Worm (Caenorhabditis elegans) whole organism, mixed stage, embryonic: Measurements from ENCODE around the gene sru-31.

Experiments used
- hlh-1 ChIP-seq: fragments of 150-350 bp; optimal IDR thresholded peaks from 2 replicates; lab custom pipeline; 2014; ENCODE audit warnings: missing biosample characterization, missing genetic modification reagents, missing genetic modification characterization
- lin-13 ChIP-seq: fragments of 150-350 bp; optimal IDR thresholded peaks from 2 replicates; lab custom pipeline; 2014; ENCODE audit warnings: missing biosample characterization, missing genetic modification characterization
- mab-5 ChIP-seq: fragments of 150-350 bp; optimal IDR thresholded peaks from 2 replicates; lab custom pipeline; 2014; ENCODE audit warnings: missing biosample characterization, missing genetic modification characterization
- nhr-12 ChIP-seq: fragments of 150-350 bp; optimal IDR thresholded peaks from 2 replicates; lab custom pipeline; 2014; ENCODE audit warnings: missing biosample characterization, missing genetic modification characterization
- nhr-76 ChIP-seq: sonication (generic microtip); optimal IDR thresholded peaks from 2 replicates; lab custom pipeline; 2017; ENCODE audit warnings: missing biosample characterization, missing genetic modification characterization
- unc-39 ChIP-seq: fragments of 150-350 bp; optimal IDR thresholded peaks from 2 replicates; lab custom pipeline; 2014; ENCODE audit warnings: missing biosample characterization, missing genetic modification characterization
- unc-62 ChIP-seq: fragments of 150-350 bp; optimal IDR thresholded peaks from 2 replicates; lab custom pipeline; 2014; ENCODE audit warnings: missing biosample characterization, missing genetic modification reagents, missing genetic modification characterization

DNA sequence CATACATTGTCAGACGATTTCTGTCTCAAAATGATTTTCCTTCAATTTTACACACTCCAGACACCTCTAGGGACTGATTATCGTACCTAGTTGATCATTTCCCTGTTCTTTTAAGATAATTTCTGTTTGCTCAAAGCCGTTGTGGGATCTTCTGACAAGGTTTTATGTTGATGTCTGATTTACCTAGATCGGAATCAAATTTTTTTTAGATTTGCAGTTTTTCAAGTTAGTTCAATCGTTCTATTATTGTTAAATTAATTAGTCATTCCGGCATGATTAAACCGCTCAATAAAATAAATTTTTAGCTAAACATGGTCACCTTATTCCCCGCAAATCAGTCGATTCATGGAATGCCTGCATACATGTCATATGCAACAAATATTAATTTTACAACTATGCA, 3.0 kb upstream of the sru-31 start, which contains the start of gene sru-30:
- no peak for TF ChIP-seq unc-62 (GFP tag; lab: Kevin White, UChicago)
- no peak for TF ChIP-seq nhr-12
- TF ChIP-seq mab-5 (tag; lab: Kevin White, UChicago), result no peak
- no peak for TF ChIP-seq lin-13 (tag; lab: Kevin White, UChicago)
- TF ChIP-seq hlh-1 (tag; lab: Kevin White, UChicago), result no peak
- TF ChIP-seq unc-39 (tag; lab: Kevin White, UChicago), result no peak
- TF ChIP-seq nhr-76 (tag; lab: Kevin White, UChicago), result no peak
